Fruit fly (Drosophila melanogaster) whole organism, prepupa: ENCODE results near the gene dop.

Source experiments
- Blimp-1 ChIP-seq: fragments of 200-800 bp; sonication (Bioruptor generic); optimal IDR thresholded peaks from 3 replicates; lab custom pipeline; 2017; ENCODE audit warnings: missing biosample characterization, missing genetic modification characterization, mild to moderate bottlenecking, moderate library complexity, missing genetic modification reagents
- CG10631 ChIP-seq: fragments of 200-800 bp; sonication (Bioruptor generic); optimal IDR thresholded peaks from 2 replicates; lab custom pipeline; 2016; ENCODE audit warnings: missing biosample characterization, missing genetic modification characterization
- CG10669 ChIP-seq: fragments of 200-800 bp; sonication (Bioruptor generic); optimal IDR thresholded peaks from 3 replicates; lab custom pipeline; 2018; ENCODE audit warnings: missing biosample characterization, mild to moderate bottlenecking, missing genetic modification characterization, moderate library complexity
- CG11294 ChIP-seq: fragments of 200-800 bp; sonication (Bioruptor generic); IDR thresholded peaks from 2 replicates; pipeline ENCODE4 v1.3.6; 2022; ENCODE audit warnings: missing biosample characterization, missing genetic modification characterization
- CG11762 ChIP-seq: fragments of 200-800 bp; sonication (Bioruptor generic); optimal IDR thresholded peaks from 3 replicates; lab custom pipeline; 2016; ENCODE audit warnings: missing biosample characterization, missing genetic modification characterization; ENCODE audit not compliant: insufficient read depth
- CG11902 ChIP-seq: fragments of 200-800 bp; sonication (Bioruptor generic); optimal IDR thresholded peaks from 3 replicates; lab custom pipeline; 2016; ENCODE audit warnings: missing biosample characterization, missing genetic modification characterization
- CG16779 ChIP-seq: fragments of 200-800 bp; sonication (Bioruptor generic); optimal IDR thresholded peaks from 3 replicates; lab custom pipeline; 2017; ENCODE audit warnings: missing biosample characterization, mild to moderate bottlenecking, missing genetic modification characterization
- CG31627 ChIP-seq: fragments of 200-800 bp; sonication (Bioruptor generic); optimal IDR thresholded peaks from 3 replicates; lab custom pipeline; 2016; ENCODE audit warnings: missing biosample characterization, missing genetic modification characterization
- CG32006 ChIP-seq: fragments of 200-800 bp; sonication (Bioruptor generic); optimal IDR thresholded peaks from 3 replicates; lab custom pipeline; 2017; ENCODE audit warnings: missing biosample characterization, mild to moderate bottlenecking, missing genetic modification characterization
- CG34406 ChIP-seq: fragments of 200-800 bp; sonication (Bioruptor generic); optimal IDR thresholded peaks from 3 replicates; lab custom pipeline; 2016; ENCODE audit warnings: missing biosample characterization, missing genetic modification characterization
- CG6163 ChIP-seq: fragments of 200-800 bp; sonication (Bioruptor generic); IDR thresholded peaks from 3 replicates; pipeline ENCODE4 v1.3.6; 2022; ENCODE audit warnings: missing biosample characterization, missing genetic modification characterization
- CG6276 ChIP-seq: fragments of 200-800 bp; sonication (Bioruptor generic); optimal IDR thresholded peaks from 2 replicates; lab custom pipeline; 2017; ENCODE audit warnings: missing biosample characterization, mild to moderate bottlenecking, missing genetic modification characterization
- CG6792 ChIP-seq: fragments of 200-800 bp; sonication (Bioruptor generic); optimal IDR thresholded peaks from 3 replicates; lab custom pipeline; 2016; ENCODE audit warnings: missing biosample characterization, missing genetic modification characterization
- CG6808 ChIP-seq: fragments of 200-800 bp; sonication (Bioruptor generic); optimal IDR thresholded peaks from 3 replicates; lab custom pipeline; 2017; ENCODE audit warnings: missing biosample characterization, missing genetic modification characterization, mild to moderate bottlenecking, moderate library complexity, missing genetic modification reagents
- CG6854 ChIP-seq: fragments of 200-800 bp; sonication (Bioruptor generic); optimal IDR thresholded peaks from 2 replicates; lab custom pipeline; 2017; ENCODE audit warnings: missing biosample characterization, mild to moderate bottlenecking, missing genetic modification characterization
- CG8119 ChIP-seq: fragments of 200-800 bp; sonication (Bioruptor generic); IDR thresholded peaks from 3 replicates; pipeline ENCODE4 v1.3.6; 2022; ENCODE audit warnings: missing biosample characterization, missing genetic modification characterization
- CG8632 ChIP-seq: fragments of 200-800 bp; sonication (Bioruptor generic); optimal IDR thresholded peaks from 3 replicates; lab custom pipeline; 2016; ENCODE audit warnings: missing biosample characterization, missing genetic modification characterization
- CG9139 ChIP-seq: fragments of 200-800 bp; sonication (Bioruptor generic); optimal IDR thresholded peaks from 3 replicates; lab custom pipeline; 2017; ENCODE audit warnings: missing biosample characterization, mild to moderate bottlenecking, missing genetic modification characterization
- Eip75B ChIP-seq: fragments of 200-800 bp; sonication (Bioruptor generic); optimal IDR thresholded peaks from 3 replicates; lab custom pipeline; 2016; ENCODE audit warnings: missing biosample characterization, missing genetic modification characterization
- Eip78C ChIP-seq: fragments of 200-800 bp; sonication (Bioruptor generic); peaks from one replicate; lab custom pipeline; 2016; ENCODE audit warnings: missing biosample characterization, missing genetic modification characterization
- Eip93F ChIP-seq: fragments of 200-800 bp; sonication (Bioruptor generic); optimal IDR thresholded peaks from 2 replicates; lab custom pipeline; 2016; ENCODE audit warnings: missing biosample characterization, mild to moderate bottlenecking, missing genetic modification characterization
- Ets21C ChIP-seq: fragments of 200-800 bp; sonication (Bioruptor generic); optimal IDR thresholded peaks from 3 replicates; lab custom pipeline; 2016; ENCODE audit warnings: missing biosample characterization, missing genetic modification characterization
- Ets96B ChIP-seq: fragments of 200-800 bp; optimal IDR thresholded peaks from 2 replicates; lab custom pipeline; 2019; ENCODE audit warnings: missing biosample characterization, mild to moderate bottlenecking, missing genetic modification characterization, moderate library complexity
- Gug ChIP-seq: fragments of 200-800 bp; sonication (Bioruptor generic); IDR thresholded peaks from 2 replicates; pipeline ENCODE4 v1.3.6; 2022; ENCODE audit warnings: missing biosample characterization, missing genetic modification characterization
- Hr38 ChIP-seq: sonication (Bioruptor generic); optimal IDR thresholded peaks from 2 replicates; lab custom pipeline; 2016; ENCODE audit warnings: missing biosample characterization, missing genetic modification characterization
- Hr39 ChIP-seq: fragments of 200-800 bp; sonication (Bioruptor generic); optimal IDR thresholded peaks from 2 replicates; lab custom pipeline; 2016; ENCODE audit warnings: missing biosample characterization, missing genetic modification characterization
- Hr4 ChIP-seq: fragments of 200-800 bp; sonication (Bioruptor generic); optimal IDR thresholded peaks from 3 replicates; lab custom pipeline; 2016; ENCODE audit warnings: missing biosample characterization, missing genetic modification characterization
- Lpt ChIP-seq: fragments of 200-800 bp; sonication (Bioruptor generic); optimal IDR thresholded peaks from 3 replicates; lab custom pipeline; 2016; ENCODE audit warnings: missing biosample characterization, missing genetic modification characterization
- Met ChIP-seq: fragments of 200-800 bp; sonication (Bioruptor generic); optimal IDR thresholded peaks from 3 replicates; lab custom pipeline; 2016; ENCODE audit warnings: missing biosample characterization, missing genetic modification characterization
- OdsH ChIP-seq: fragments of 200-800 bp; sonication (Bioruptor generic); optimal IDR thresholded peaks from 3 replicates; lab custom pipeline; 2016; ENCODE audit warnings: missing biosample characterization, missing genetic modification characterization
- Smox ChIP-seq: fragments of 200-800 bp; sonication (Bioruptor generic); optimal IDR thresholded peaks from 3 replicates; lab custom pipeline; 2016; ENCODE audit warnings: missing biosample characterization, missing genetic modification characterization
- Sox102F ChIP-seq: fragments of 200-800 bp; sonication (Bioruptor generic); optimal IDR thresholded peaks from 2 replicates; lab custom pipeline; 2016; ENCODE audit warnings: missing biosample characterization, mild to moderate bottlenecking, missing genetic modification characterization
- Sox14 ChIP-seq: fragments of 200-800 bp; sonication (Bioruptor generic); optimal IDR thresholded peaks from 3 replicates; lab custom pipeline; 2016; ENCODE audit warnings: missing biosample characterization, missing genetic modification characterization
- Sox15 ChIP-seq: fragments of 200-800 bp; sonication (Bioruptor generic); optimal IDR thresholded peaks from 3 replicates; lab custom pipeline; 2016; ENCODE audit warnings: missing biosample characterization, missing genetic modification characterization
- achi ChIP-seq: fragments of 200-800 bp; sonication (Bioruptor generic); optimal IDR thresholded peaks from 3 replicates; lab custom pipeline; 2016; ENCODE audit warnings: missing biosample characterization, missing genetic modification characterization
- acj6 ChIP-seq: fragments of 200-800 bp; sonication (Bioruptor generic); optimal IDR thresholded peaks from 3 replicates; lab custom pipeline; 2016; ENCODE audit warnings: missing biosample characterization, missing genetic modification characterization
- cyc ChIP-seq: fragments of 200-800 bp; sonication (Bioruptor generic); optimal IDR thresholded peaks from 3 replicates; lab custom pipeline; 2016; ENCODE audit warnings: missing biosample characterization, missing genetic modification characterization
- dac ChIP-seq: fragments of 200-800 bp; sonication (Bioruptor generic); optimal IDR thresholded peaks from 2 replicates; lab custom pipeline; 2017; ENCODE audit warnings: missing biosample characterization, mild to moderate bottlenecking, missing genetic modification characterization
- dsx ChIP-seq: fragments of 200-800 bp; optimal IDR thresholded peaks from 3 replicates; lab custom pipeline; 2019; ENCODE audit warnings: missing biosample characterization, mild to moderate bottlenecking, missing genetic modification characterization, moderate library complexity; ENCODE audit not compliant: poor library complexity, severe bottlenecking
- eg ChIP-seq: fragments of 200-800 bp; sonication (Bioruptor generic); IDR thresholded peaks from 3 replicates; pipeline ENCODE4 v1.3.6; 2022; ENCODE audit warnings: missing biosample characterization, missing genetic modification characterization
- esn ChIP-seq: fragments of 200-800 bp; sonication (Bioruptor generic); optimal IDR thresholded peaks from 2 replicates; lab custom pipeline; 2016; ENCODE audit warnings: missing biosample characterization, mild to moderate bottlenecking, missing genetic modification characterization, moderate library complexity
- fd59A ChIP-seq: fragments of 200-800 bp; sonication (Bioruptor generic); optimal IDR thresholded peaks from 2 replicates; lab custom pipeline; 2017; ENCODE audit warnings: missing biosample characterization, mild to moderate bottlenecking, missing genetic modification characterization, missing genetic modification reagents
- fd85E ChIP-seq: fragments of 200-800 bp; sonication (Bioruptor generic); optimal IDR thresholded peaks from 3 replicates; lab custom pipeline; 2016; ENCODE audit warnings: missing biosample characterization, missing genetic modification characterization
- fkh ChIP-seq: fragments of 200-800 bp; sonication (Bioruptor generic); optimal IDR thresholded peaks from 3 replicates; lab custom pipeline; 2017; ENCODE audit warnings: missing biosample characterization, mild to moderate bottlenecking, missing genetic modification characterization, moderate library complexity
- lz ChIP-seq: fragments of 200-800 bp; sonication (Bioruptor generic); optimal IDR thresholded peaks from 3 replicates; lab custom pipeline; 2016; ENCODE audit warnings: missing biosample characterization, missing genetic modification characterization
- net ChIP-seq: fragments of 200-800 bp; sonication (Bioruptor generic); optimal IDR thresholded peaks from 3 replicates; lab custom pipeline; 2016; ENCODE audit warnings: missing biosample characterization, missing genetic modification characterization
- pdm3 ChIP-seq: fragments of 200-800 bp; sonication (Bioruptor generic); optimal IDR thresholded peaks from 3 replicates; lab custom pipeline; 2016; ENCODE audit warnings: missing biosample characterization, missing genetic modification characterization
- spab ChIP-seq: fragments of 200-800 bp; sonication (Bioruptor generic); optimal IDR thresholded peaks from 2 replicates; lab custom pipeline; 2017; ENCODE audit warnings: missing biosample characterization, mild to moderate bottlenecking, missing genetic modification characterization, missing genetic modification reagents
- ss ChIP-seq, 2 experiments: fragments of 200-800 bp; sonication (Bioruptor generic); optimal IDR thresholded peaks; 2 replicates in 1 of 2; 3 replicates in 1 of 2; lab custom pipeline; 2017 to 2018; ENCODE audit warnings: mild to moderate bottlenecking in 2 of 2, missing biosample characterization in 2 of 2, missing genetic modification characterization in 2 of 2, moderate library complexity in 1 of 2
- svp ChIP-seq: fragments of 200-800 bp; sonication (Bioruptor generic); peaks from one replicate; lab custom pipeline; 2016; ENCODE audit warnings: missing biosample characterization, missing genetic modification characterization
- vri ChIP-seq: fragments of 200-800 bp; sonication (Bioruptor generic); optimal IDR thresholded peaks from 3 replicates; lab custom pipeline; 2016; ENCODE audit warnings: missing biosample characterization, mild to moderate bottlenecking, missing genetic modification characterization

dop gene

dm6 chr3L:15619626-15620247, 53.9 kb downstream of the dop start, which contains the start of gene Phs:
TSS of gene Phs (plus strand) at chr3L:15619901.
- TF ChIP-seq OdsH (GFP tag; lab: Kevin White, UChicago), result peak; percentile 72
- peak; percentile 32; the same call in 1 of the 2 replicates for TF ChIP-seq CG11294 (GFP tag; lab: Robert Waterston, UW)
- peak; percentile 72 for TF ChIP-seq dsx
- TF ChIP-seq CG32006 (GFP tag; lab: Kevin White, UChicago), result peak; percentile 59
- TF ChIP-seq CG11762, result no peak
- TF ChIP-seq CG6276 (GFP tag; lab: Kevin White, UChicago), result no peak
- TF ChIP-seq ss (GFP tag; optimal IDR thresholded peaks at IDR 0.05; lab: Kevin White, UChicago), result peak; percentile 34 to 64
- no peak for TF ChIP-seq CG8119
- TF ChIP-seq Smox (GFP tag; lab: Kevin White, UChicago), result peak; percentile 58
- TF ChIP-seq CG6808 (GFP tag; lab: Kevin White, UChicago), result peak; percentile 41
- TF ChIP-seq CG16779 (tag; lab: Kevin White, UChicago), result peak; percentile 29
- TF ChIP-seq Sox15 (GFP tag; lab: Kevin White, UChicago), result peak; percentile 51
- peak; percentile 0 for TF ChIP-seq CG34406 (GFP tag; lab: Kevin White, UChicago)
- TF ChIP-seq CG11902 (GFP tag; lab: Kevin White, UChicago), result peak; percentile 63
- TF ChIP-seq Met (GFP tag; lab: Kevin White, UChicago), result peak; percentile 77
- peak; percentile 15 for TF ChIP-seq CG8632
- no peak for TF ChIP-seq Hr38 (GFP tag; lab: Kevin White, UChicago)
- peak; percentile 41 for TF ChIP-seq dac (GFP tag; lab: Kevin White, UChicago)
- TF ChIP-seq pdm3 (GFP tag; lab: Kevin White, UChicago), result peak; percentile 74
- peak; percentile 87 for TF ChIP-seq cyc
- TF ChIP-seq fd85E (GFP tag; lab: Kevin White, UChicago), result peak; percentile 65
- TF ChIP-seq CG10669 (GFP tag; lab: Kevin White, UChicago), result peak; percentile 65
- peak; percentile 61 for TF ChIP-seq acj6
- peak; percentile 86 for TF ChIP-seq lz (GFP tag; lab: Kevin White, UChicago)
- peak; percentile 32 for TF ChIP-seq fd59A
- peak; percentile 70 for TF ChIP-seq Eip75B
- peak; percentile 66 for TF ChIP-seq CG6792 (GFP tag; lab: Kevin White, UChicago)
- peak; percentile 15 for TF ChIP-seq spab
- peak; percentile 85 for TF ChIP-seq svp (GFP tag; lab: Kevin White, UChicago)
- peak; percentile 85 for TF ChIP-seq Eip78C (GFP tag; lab: Kevin White, UChicago)
- peak; percentile 16 for TF ChIP-seq CG9139 (GFP tag; lab: Kevin White, UChicago)
- TF ChIP-seq Lpt, result no peak
- TF ChIP-seq Sox14 (GFP tag; lab: Kevin White, UChicago), result peak; percentile 86
- TF ChIP-seq Ets21C, result peak; percentile 63
- peak; percentile 69 for TF ChIP-seq eg (GFP tag; lab: Robert Waterston, UW)
- TF ChIP-seq net (GFP tag; lab: Kevin White, UChicago), result peak; percentile 66
- TF ChIP-seq achi (GFP tag; lab: Kevin White, UChicago), result peak; percentile 68
- peak; percentile 26 for TF ChIP-seq Ets96B (tag; lab: Kevin White, UChicago)
- TF ChIP-seq CG31627 (GFP tag; lab: Kevin White, UChicago), result peak; percentile 88
- TF ChIP-seq CG10631 (GFP tag; lab: Kevin White, UChicago), result peak; percentile 67
- TF ChIP-seq esn, result peak; percentile 82
- peak; percentile 71 for TF ChIP-seq Sox102F (GFP tag; lab: Kevin White, UChicago)
- peak; percentile 45 for TF ChIP-seq CG6854 (GFP tag; lab: Kevin White, UChicago)
- no peak for TF ChIP-seq Eip93F
- peak; percentile 81 for TF ChIP-seq vri (GFP tag; lab: Kevin White, UChicago)
- peak; percentile 28 for TF ChIP-seq Hr4 (GFP tag; lab: Kevin White, UChicago)
- TF ChIP-seq Gug (GFP tag; lab: Robert Waterston, UW), result peak; percentile 33; the same call in 1 of the 2 replicates
- TF ChIP-seq CG6163, result peak; percentile 70
- TF ChIP-seq Hr39 (GFP tag; lab: Kevin White, UChicago), result peak; percentile 77
- peak; percentile 50 for TF ChIP-seq Blimp-1 (GFP tag; lab: Kevin White, UChicago)
- TF ChIP-seq fkh (GFP tag; lab: Kevin White, UChicago), result peak; percentile 57
